Worm (Caenorhabditis elegans): ENCODE results near the gene cyp-37A1.

- TF ChIP-seq rnt-1 (tag; optimal IDR thresholded peaks at IDR 0.05) (no peak), unc-62 (GFP tag; optimal IDR thresholded peaks at IDR 0.05) (no peak), irx-1 (tag; optimal IDR thresholded peaks at IDR 0.05) (no peak)
These were observed 36.4 kb upstream of the cyp-37A1 start for ce11 chrII:14053141-14053540.

All from whole organism, L1 larva.